Worm (Caenorhabditis elegans): ENCODE data around the gene suca-1.

Gene suca-1

DNA sequence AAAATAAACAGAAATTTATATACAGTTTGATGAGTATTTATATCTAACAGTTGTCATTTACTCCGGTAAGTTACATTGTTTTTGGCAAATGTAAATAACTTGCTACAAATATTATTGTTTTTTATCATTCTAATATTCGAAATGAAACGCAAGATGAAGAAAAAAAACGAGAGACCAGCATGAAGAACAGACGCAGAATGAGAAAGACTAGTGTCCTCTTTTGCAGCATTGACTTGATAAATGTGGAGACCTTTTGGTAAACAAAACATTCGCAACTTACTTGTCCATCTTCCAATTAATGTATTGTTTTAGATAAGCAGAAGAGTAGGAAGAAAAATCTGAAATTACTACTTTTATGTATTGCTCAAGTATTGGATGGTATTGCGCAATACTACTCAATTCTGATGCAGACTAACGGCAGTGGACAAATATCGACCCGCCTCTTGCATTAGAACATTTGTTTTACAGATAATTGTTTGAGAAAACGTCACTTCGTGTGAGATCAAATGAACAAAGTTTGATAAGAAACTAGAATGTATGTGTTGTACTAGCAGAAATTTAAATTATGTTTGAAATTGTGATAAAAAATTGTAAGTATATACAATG is 22.7 kb downstream of the suca-1 start, which contains the start of gene pgp-6:
TSS of gene pgp-6 (minus strand) at position 288 of the 606 bp plus-strand sequence.
- TF ChIP-seq fos-1 (tag; optimal IDR thresholded peaks at IDR 0.05) (peak; percentile 67), sma-9 (GFP tag; optimal IDR thresholded peaks at IDR 0.05) (no peak), sma-9 (tag; optimal IDR thresholded peaks at IDR 0.05) (no peak), nhr-10 (tag; optimal IDR thresholded peaks at IDR 0.05) (no peak), nhr-129 (tag; optimal IDR thresholded peaks at IDR 0.05) (peak; percentile 21), crh-2 (tag; optimal IDR thresholded peaks at IDR 0.05) (peak; percentile 36), nhr-6 (tag; optimal IDR thresholded peaks at IDR 0.05) (no peak)

DNA sequence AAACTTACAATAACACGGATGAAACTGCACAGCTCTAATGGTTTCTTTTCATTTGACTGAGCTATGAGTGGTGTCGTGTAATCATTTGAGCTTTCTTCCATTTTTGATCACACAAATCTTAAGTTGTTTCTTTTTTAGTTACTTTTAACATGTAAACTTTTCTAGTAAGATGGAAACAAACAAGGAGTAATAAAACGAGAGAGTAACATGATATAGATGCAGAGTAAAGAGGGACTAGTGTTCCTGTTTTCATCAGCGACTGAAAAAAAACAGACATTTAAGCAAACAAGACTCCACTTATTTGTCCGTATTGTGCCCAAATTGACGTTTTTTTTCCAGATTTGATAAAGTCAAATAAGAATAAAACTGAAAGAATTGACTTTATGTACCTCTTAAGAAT is 29.8 kb downstream of the suca-1 start, which contains the start of gene pgp-7:
TSS of gene pgp-7 (minus strand) at position 101 of the 400 bp plus-strand sequence.
- no peak for TF ChIP-seq R02D3.7 (tag; optimal IDR thresholded peaks at IDR 0.05)
- no peak for TF ChIP-seq dmd-4 (tag; optimal IDR thresholded peaks at IDR 0.05)
- TF ChIP-seq elt-3 (tag; optimal IDR thresholded peaks at IDR 0.05), result no peak
- no peak for TF ChIP-seq sem-4 (tag; optimal IDR thresholded peaks at IDR 0.05)
- no peak for TF ChIP-seq alr-1 (tag; optimal IDR thresholded peaks at IDR 0.05)
- no peak for TF ChIP-seq nhr-237 (tag; optimal IDR thresholded peaks at IDR 0.05)
- no peak for TF ChIP-seq mbf-1 (tag; optimal IDR thresholded peaks at IDR 0.05)
- no peak for TF ChIP-seq skn-1 (tag; optimal IDR thresholded peaks at IDR 0.05)
- no peak for TF ChIP-seq mdl-1 (tag; optimal IDR thresholded peaks at IDR 0.05)
- TF ChIP-seq crh-2 (tag; optimal IDR thresholded peaks at IDR 0.05), result no peak

DNA sequence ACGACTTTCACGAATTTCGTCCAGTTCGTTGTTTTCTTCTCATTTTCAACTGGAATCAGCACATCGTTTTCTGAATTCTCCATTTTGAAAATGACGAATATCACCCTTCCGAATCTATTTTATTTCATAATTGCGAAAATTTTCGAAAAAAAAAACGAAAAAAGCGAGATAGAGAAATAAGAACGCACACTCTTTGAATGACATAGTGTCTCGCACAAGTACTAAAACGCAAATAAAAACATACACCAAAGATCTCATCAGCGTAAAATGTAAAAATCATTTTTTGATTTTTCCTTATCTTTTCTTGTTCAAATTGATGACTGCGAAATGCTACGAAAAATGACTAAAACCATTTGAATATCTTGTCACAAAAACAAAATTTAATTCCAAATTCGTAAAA is 35.6 kb downstream of the suca-1 start, which contains the start of gene pgp-8:
TSS of gene pgp-8 (minus strand) at position 101 of the 400 bp plus-strand sequence.
- TF ChIP-seq sem-4 (tag; optimal IDR thresholded peaks at IDR 0.05) (no peak), peb-1 (tag; optimal IDR thresholded peaks at IDR 0.05) (no peak), Y55F3AM.14 (GFP tag; optimal IDR thresholded peaks at IDR 0.05) (no peak), elt-3 (tag; optimal IDR thresholded peaks at IDR 0.05) (no peak), nhr-23 (tag; optimal IDR thresholded peaks at IDR 0.05) (no peak), R02D3.7 (tag; optimal IDR thresholded peaks at IDR 0.05) (no peak), C34F6.9 (tag; optimal IDR thresholded peaks at IDR 0.05) (peak; percentile 51)

DNA sequence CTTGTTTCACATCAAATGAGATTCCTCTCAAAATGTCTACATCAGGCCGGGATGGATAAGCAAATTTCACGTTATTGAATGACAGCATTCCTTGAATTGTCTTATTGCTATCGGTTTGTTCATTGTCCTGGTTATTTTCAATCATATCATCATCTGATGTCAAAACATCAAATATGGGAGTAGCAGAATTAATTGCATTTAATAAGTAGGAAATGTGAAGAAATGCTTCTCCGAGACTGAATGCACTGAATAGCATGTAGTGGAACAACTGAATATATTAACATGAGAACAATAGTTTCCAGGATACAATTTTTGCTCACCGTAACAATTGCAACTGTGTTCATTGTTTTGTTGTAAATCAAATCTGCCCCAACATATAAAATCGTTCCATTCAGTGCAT is 37.3 kb downstream of the suca-1 start:
- TF ChIP-seq ceh-82 (tag; optimal IDR thresholded peaks at IDR 0.05), result no peak
- no peak for TF ChIP-seq nhr-23 (tag; optimal IDR thresholded peaks at IDR 0.05)
- no peak for TF ChIP-seq mdl-1 (tag; optimal IDR thresholded peaks at IDR 0.05)
- TF ChIP-seq unc-39 (tag; optimal IDR thresholded peaks at IDR 0.05), result no peak
- no peak for TF ChIP-seq lsy-2 (tag; optimal IDR thresholded peaks at IDR 0.05)
- TF ChIP-seq gmeb-1 (tag; optimal IDR thresholded peaks at IDR 0.05), result no peak
- no peak for TF ChIP-seq skn-1 (tag; optimal IDR thresholded peaks at IDR 0.05)
- no peak for TF ChIP-seq sma-3 (GFP tag; optimal IDR thresholded peaks at IDR 0.05)
- no peak for TF ChIP-seq sem-4 (tag; optimal IDR thresholded peaks at IDR 0.05)
- TF ChIP-seq nhr-129 (tag; optimal IDR thresholded peaks at IDR 0.05), result no peak
- no peak for TF ChIP-seq egl-27 (tag; optimal IDR thresholded peaks at IDR 0.05)
- no peak for TF ChIP-seq nhr-77 (tag; optimal IDR thresholded peaks at IDR 0.05)
- no peak for TF ChIP-seq crh-2 (tag; optimal IDR thresholded peaks at IDR 0.05)
- TF ChIP-seq ZK546.5 (tag; optimal IDR thresholded peaks at IDR 0.05), result no peak
- TF ChIP-seq snpc-4 (tag; optimal IDR thresholded peaks at IDR 0.05), result no peak
- no peak for TF ChIP-seq ceh-16 (tag; optimal IDR thresholded peaks at IDR 0.05)

DNA sequence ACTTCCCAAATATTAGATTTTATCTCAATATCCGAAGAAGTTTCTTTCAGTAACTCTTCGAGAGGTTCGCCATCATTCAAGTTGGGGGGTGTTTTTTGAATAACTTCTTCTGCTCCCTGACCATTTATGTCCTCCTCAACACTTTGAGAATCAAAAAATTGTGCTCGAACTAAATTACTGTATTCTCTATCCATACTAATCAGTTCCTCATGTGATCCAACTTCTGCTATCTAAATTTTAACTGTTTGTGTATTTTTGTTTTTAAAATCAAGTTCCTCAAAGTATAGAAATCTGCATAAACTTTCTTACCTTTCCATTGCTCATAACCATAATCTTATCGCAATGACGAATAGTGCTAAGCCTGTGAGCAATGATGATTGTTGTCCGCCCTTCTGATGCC is 38.2 kb downstream of the suca-1 start:
- TF ChIP-seq lin-39 (tag; optimal IDR thresholded peaks at IDR 0.05) (no peak), mdl-1 (tag; optimal IDR thresholded peaks at IDR 0.05) (no peak), nhr-21 (tag; optimal IDR thresholded peaks at IDR 0.05) (no peak), nhr-25 (tag; optimal IDR thresholded peaks at IDR 0.05) (no peak), sma-9 (GFP tag; optimal IDR thresholded peaks at IDR 0.05) (no peak), sma-9 (tag; optimal IDR thresholded peaks at IDR 0.05) (no peak), nhr-12 (tag; optimal IDR thresholded peaks at IDR 0.05) (no peak), sem-4 (tag; optimal IDR thresholded peaks at IDR 0.05) (no peak), nhr-23 (tag; optimal IDR thresholded peaks at IDR 0.05) (no peak), lin-13 (GFP tag; optimal IDR thresholded peaks at IDR 0.05) (no peak), alr-1 (tag; optimal IDR thresholded peaks at IDR 0.05) (no peak)
